Fruit fly (Drosophila melanogaster): ENCODE data around the gene SP1029.

SP1029 gene

dm6 chr3R:29266607-29267006 lies 16.4 kb upstream of the SP1029 start (continued):
- TF ChIP-seq Sry-δ (GFP tag; optimal IDR thresholded peaks at IDR 0.05) (no peak), ATbp (GFP tag; optimal IDR thresholded peaks at IDR 0.05) (no peak), pb (GFP tag; optimal IDR thresholded peaks at IDR 0.05) (no peak), CG10267 (tag; optimal IDR thresholded peaks at IDR 0.05) (peak; percentile 40), Dref (GFP tag; IDR thresholded peaks at IDR 0.05) (no peak), Sin3A (optimal IDR thresholded peaks at IDR 0.05) (no peak), CG1792 (GFP tag; optimal IDR thresholded peaks at IDR 0.05) (no peak), CG14014 (GFP tag; IDR thresholded peaks at IDR 0.05) (no peak), disco-r (GFP tag; optimal IDR thresholded peaks at IDR 0.05) (no peak), tna (GFP tag; IDR thresholded peaks at IDR 0.05; ENCODE audit: partially characterized antibody) (no peak), Hr51 (GFP tag; optimal IDR thresholded peaks at IDR 0.05) (no peak), mld (GFP tag; IDR thresholded peaks at IDR 0.05; ENCODE audit: partially characterized antibody) (no peak), CG12299 (tag; optimal IDR thresholded peaks at IDR 0.05) (no peak), CG4360 (GFP tag; IDR thresholded peaks at IDR 0.05) (no peak), CG18476 (GFP tag; optimal IDR thresholded peaks at IDR 0.05) (no peak), row (GFP tag; IDR thresholded peaks at IDR 0.05) (no peak), CG6272 (GFP tag; IDR thresholded peaks at IDR 0.05) (no peak), CG12391 (tag; optimal IDR thresholded peaks at IDR 0.05) (no peak), cg (GFP tag; optimal IDR thresholded peaks at IDR 0.05) (no peak), Kr (GFP tag; optimal IDR thresholded peaks at IDR 0.05) (no peak), BtbVII (GFP tag; optimal IDR thresholded peaks at IDR 0.05) (no peak), Gsc (GFP tag; IDR thresholded peaks at IDR 0.05) (no peak), Lim3 (GFP tag; IDR thresholded peaks at IDR 0.05) (no peak), ems (GFP tag; optimal IDR thresholded peaks at IDR 0.05) (no peak), Med (GFP tag) (no peak), D19A (tag; optimal IDR thresholded peaks at IDR 0.05) (peak; percentile 19), salm (tag; optimal IDR thresholded peaks at IDR 0.05) (no peak), Optix (GFP tag; IDR thresholded peaks at IDR 0.05) (no peak), CG12769 (tag; optimal IDR thresholded peaks at IDR 0.05) (no peak), CG7271 (tag; optimal IDR thresholded peaks at IDR 0.05) (no peak), stc (GFP tag; IDR thresholded peaks at IDR 0.05) (no peak), pum (GFP tag; optimal IDR thresholded peaks at IDR 0.05) (no peak), CG6813 (GFP tag; optimal IDR thresholded peaks at IDR 0.05) (no peak), CG1603 (tag; optimal IDR thresholded peaks at IDR 0.05) (peak; percentile 6), wdn (GFP tag; IDR thresholded peaks at IDR 0.05) (no peak), nmo (GFP tag; optimal IDR thresholded peaks at IDR 0.05) (peak; percentile 12), croc (GFP tag; conservative IDR thresholded peaks at IDR 0.05) (no peak), CG10979 (tag; optimal IDR thresholded peaks at IDR 0.05) (peak; percentile 56), MTF-1 (GFP tag; optimal IDR thresholded peaks at IDR 0.05; ENCODE audit: borderline replicate concordance) (no peak), ind (GFP tag; optimal IDR thresholded peaks at IDR 0.05) (no peak), CG32767 (GFP tag; IDR thresholded peaks at IDR 0.05) (no peak), CG2712 (tag; optimal IDR thresholded peaks at IDR 0.05) (peak; percentile 54), wek (GFP tag; optimal IDR thresholded peaks at IDR 0.05) (no peak), sna (GFP tag; IDR thresholded peaks at IDR 0.05; ENCODE audit: partially characterized antibody) (no peak), tgo (GFP tag; IDR thresholded peaks at IDR 0.05) (no peak), sens (GFP tag) (peak; percentile 81), ham (GFP tag; IDR thresholded peaks at IDR 0.05) (no peak), Mes4 (GFP tag; optimal IDR thresholded peaks at IDR 0.05) (no peak), CG17802 (tag; optimal IDR thresholded peaks at IDR 0.05) (no peak), ab (GFP tag; optimal IDR thresholded peaks at IDR 0.05) (no peak), ftz-f1 (GFP tag; optimal IDR thresholded peaks at IDR 0.05) (no peak), wor (GFP tag; IDR thresholded peaks at IDR 0.05) (no peak), CG9797 (GFP tag; optimal IDR thresholded peaks at IDR 0.05) (no peak)
